Fruit fly (Drosophila melanogaster): ENCODE measurements around the gene Sema1a.

The Sema1a gene

DNA sequence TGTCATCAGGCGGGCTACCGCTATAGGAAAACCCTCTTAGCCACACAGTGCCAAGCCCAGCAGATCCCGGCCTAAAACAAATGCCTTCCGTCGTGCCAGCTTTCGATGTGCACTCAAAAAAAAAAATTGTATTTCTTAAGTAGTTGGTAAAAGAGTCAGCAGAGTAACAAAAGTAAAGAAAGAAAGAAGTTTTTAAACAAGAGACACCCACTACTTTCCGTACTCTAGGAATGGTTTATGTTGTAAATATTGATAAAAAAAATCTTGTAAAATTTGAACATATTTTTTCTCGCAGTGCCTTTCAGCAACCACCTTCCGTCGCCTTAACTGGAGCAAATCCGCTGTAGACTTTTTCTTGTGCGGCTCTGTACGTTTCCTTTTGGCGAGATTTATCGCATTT, 31.0 kb downstream of the Sema1a start (continued):
- TF ChIP-seq CG8924 (tag; optimal IDR thresholded peaks at IDR 0.05): peak; percentile 55
- TF ChIP-seq Dref (GFP tag; IDR thresholded peaks at IDR 0.05): no peak
- 0 out of 3 replicates have a peak, but pooled peaks have one; percentile 22 for TF ChIP-seq CG14050 (GFP tag; IDR thresholded peaks at IDR 0.05)
- no peak for TF ChIP-seq chm (GFP tag; IDR thresholded peaks at IDR 0.05)
- TF ChIP-seq CG32767 (GFP tag; IDR thresholded peaks at IDR 0.05): no peak
- TF ChIP-seq CG16815 (GFP tag; optimal IDR thresholded peaks at IDR 0.05): no peak
- no peak for TF ChIP-seq Rfx (GFP tag; IDR thresholded peaks at IDR 0.05)
- no peak for TF ChIP-seq Hr78 (GFP tag; optimal IDR thresholded peaks at IDR 0.05)
- TF ChIP-seq CG17328 (GFP tag; IDR thresholded peaks at IDR 0.05): peak; percentile 40; the same call in 1 of the 2 replicates
- TF ChIP-seq crp (GFP tag; optimal IDR thresholded peaks at IDR 0.05): no peak
- TF ChIP-seq eyg (GFP tag; optimal IDR thresholded peaks at IDR 0.05): no peak
- no peak for TF ChIP-seq bbx (GFP tag; IDR thresholded peaks at IDR 0.05; ENCODE audit: partially characterized antibody)
- TF ChIP-seq CG9876 (GFP tag; optimal IDR thresholded peaks at IDR 0.05): no peak
- no peak for TF ChIP-seq Stat92E (GFP tag; optimal IDR thresholded peaks at IDR 0.05)
- no peak for TF ChIP-seq al (GFP tag; IDR thresholded peaks at IDR 0.05)
- no peak for TF ChIP-seq salm (tag; optimal IDR thresholded peaks at IDR 0.05)
- peak; percentile 0 for TF ChIP-seq CG3407 (GFP tag; optimal IDR thresholded peaks at IDR 0.05)
- TF ChIP-seq HLH3B (GFP tag; IDR thresholded peaks at IDR 0.05): 0 out of 2 replicates have a peak, but pooled peaks have one; percentile 22
- no peak for TF ChIP-seq jing (GFP tag; optimal IDR thresholded peaks at IDR 0.05)
- TF ChIP-seq tup (GFP tag; optimal IDR thresholded peaks at IDR 0.05): peak; percentile 19
- TF ChIP-seq jumu (GFP tag; optimal IDR thresholded peaks at IDR 0.05): peak; percentile 29
- TF ChIP-seq Myb (GFP tag; optimal IDR thresholded peaks at IDR 0.05): peak; percentile 12
- peak; percentile 17 for TF ChIP-seq CG15601 (tag; optimal IDR thresholded peaks at IDR 0.05)
- TF ChIP-seq CG12219 (GFP tag; optimal IDR thresholded peaks at IDR 0.05): no peak
- TF ChIP-seq CG17568 (GFP tag; optimal IDR thresholded peaks at IDR 0.05): peak; percentile 6
- TF ChIP-seq CG12104 (GFP tag; optimal IDR thresholded peaks at IDR 0.05): no peak
- no peak for TF ChIP-seq lbe (GFP tag; optimal IDR thresholded peaks at IDR 0.05)
- peak; percentile 32 for TF ChIP-seq Hand (GFP tag; optimal IDR thresholded peaks at IDR 0.05)
- TF ChIP-seq Six4 (GFP tag; optimal IDR thresholded peaks at IDR 0.05): peak; percentile 12
- TF ChIP-seq Neu2 (GFP tag; optimal IDR thresholded peaks at IDR 0.05; ENCODE audit: borderline replicate concordance): no peak
- TF ChIP-seq Hsf (GFP tag; optimal IDR thresholded peaks at IDR 0.05): peak; percentile 31
- peak; percentile 7 for TF ChIP-seq trem (tag; optimal IDR thresholded peaks at IDR 0.05)
- TF ChIP-seq CG4820 (GFP tag; optimal IDR thresholded peaks at IDR 0.05): peak; percentile 51
- TF ChIP-seq CG5180 (GFP tag; optimal IDR thresholded peaks at IDR 0.05): no peak
- TF ChIP-seq Kr (GFP tag; optimal IDR thresholded peaks at IDR 0.05): no peak
- TF ChIP-seq CG18599 (GFP tag; optimal IDR thresholded peaks at IDR 0.05): peak; percentile 74
- TF ChIP-seq CG3995 (GFP tag; optimal IDR thresholded peaks at IDR 0.05): no peak
- no peak for TF ChIP-seq Sry-δ (GFP tag; optimal IDR thresholded peaks at IDR 0.05)
- TF ChIP-seq Poxn (GFP tag; IDR thresholded peaks at IDR 0.05): no peak
- TF ChIP-seq CG4360 (GFP tag; IDR thresholded peaks at IDR 0.05): no peak
- TF ChIP-seq HHEX (GFP tag; optimal IDR thresholded peaks at IDR 0.05): no peak
- no peak for TF ChIP-seq hb (GFP tag; IDR thresholded peaks at IDR 0.05; ENCODE audit: partially characterized antibody)
- no peak for TF ChIP-seq CkIIα-i1 (GFP tag; IDR thresholded peaks at IDR 0.05)
- peak; percentile 23 for TF ChIP-seq Atf-2 (GFP tag; optimal IDR thresholded peaks at IDR 0.05)
- TF ChIP-seq Chrac-16 (GFP tag; optimal IDR thresholded peaks at IDR 0.05): peak; percentile 54
- no peak for TF ChIP-seq maf-S (GFP tag; optimal IDR thresholded peaks at IDR 0.05)
- no peak for TF ChIP-seq CG3838 (GFP tag; optimal IDR thresholded peaks at IDR 0.05)
- TF ChIP-seq YL-1 (GFP tag; optimal IDR thresholded peaks at IDR 0.05): no peak
- TF ChIP-seq CG6654 (GFP tag; optimal IDR thresholded peaks at IDR 0.05): no peak
- no peak for TF ChIP-seq HmgD (GFP tag; optimal IDR thresholded peaks at IDR 0.05)
- TF ChIP-seq NfI (GFP tag; optimal IDR thresholded peaks at IDR 0.05): no peak

Data from whole organism, embryonic.